Worm (Caenorhabditis elegans) whole organism, L4/young adult: Measurements from ENCODE around the gene F15B9.6.
A peak's percentile ranks its signal among the peaks of the same experiment; 100 is the strongest.

ENCODE experiments used
- W03F9.2 ChIP-seq: fragments of 150-350 bp; optimal IDR thresholded peaks from 2 replicates; lab custom pipeline; 2014; ENCODE audit warnings: missing biosample characterization, missing genetic modification characterization
- him-1 ChIP-seq: sonication (generic microtip); optimal IDR thresholded peaks from 2 replicates; lab custom pipeline; 2016; ENCODE audit warnings: missing genotype, missing genetic modification reagents, missing genetic modification characterization, missing compliant biosample characterization

- no peak for TF ChIP-seq W03F9.2 (tag; lab: Kevin White, UChicago)
- TF ChIP-seq him-1 (tag; lab: Kevin White, UChicago): peak; percentile 72
Observed at ce11 chrV:13003378-13003777, 10.6 kb upstream of the F15B9.6 start.
